Worm (Caenorhabditis elegans) whole organism, L1 larva: ENCODE measurements around the gene glb-22.

ENCODE experiments used
- aha-1 ChIP-seq: fragments of 150-350 bp; optimal IDR thresholded peaks from 2 replicates; lab custom pipeline; 2014; ENCODE audit warnings: missing biosample characterization, missing genetic modification characterization
- aly-2 ChIP-seq: fragments of 150-350 bp; optimal IDR thresholded peaks from 2 replicates; lab custom pipeline; 2014; ENCODE audit warnings: missing biosample characterization, missing genetic modification characterization
- blmp-1 ChIP-seq: fragments of 150-350 bp; optimal IDR thresholded peaks from 2 replicates; lab custom pipeline; 2014; ENCODE audit warnings: missing biosample characterization, missing genetic modification characterization
- dpl-1 ChIP-seq, 3 experiments: fragments of 150-350 bp in 2 of 3; sonication (generic microtip) in 1 of 3; optimal IDR thresholded peaks; 2 replicates each; lab custom pipeline; 2014 to 2017; ENCODE audit warnings: missing biosample characterization in 3 of 3, missing genetic modification characterization in 3 of 3, missing genetic modification reagents in 3 of 3
- efl-1 ChIP-seq, 4 experiments: fragments of 150-350 bp; optimal IDR thresholded peaks in 3 of 4; peaks in 1 of 4; 1 replicate in 1 of 4; 2 replicates in 3 of 4; lab custom pipeline; 2014; ENCODE audit warnings: missing biosample characterization in 2 of 4, missing genetic modification characterization in 2 of 4, missing genetic modification reagents in 2 of 4
- efl-3 ChIP-seq: fragments of 200-800 bp; sonication (Bioruptor generic); optimal IDR thresholded peaks from 2 replicates; lab custom pipeline; 2018; ENCODE audit warnings: mild to moderate bottlenecking, missing genetic modification characterization, missing compliant biosample characterization
- elt-3 ChIP-seq, 6 experiments: fragments of 150-350 bp in 1 of 6; sonication (generic microtip); optimal IDR thresholded peaks; 2 replicates each; lab custom pipeline; 2017 to 2018; ENCODE audit warnings: missing biosample characterization in 6 of 6, missing genetic modification characterization in 6 of 6, inconsistent platforms in 1 of 6
- fkh-4 ChIP-seq: sonication (generic microtip); optimal IDR thresholded peaks from 2 replicates; lab custom pipeline; 2016; ENCODE audit warnings: missing compliant biosample characterization, missing genetic modification characterization, borderline replicate concordance
- hlh-17 ChIP-seq: fragments of 200-800 bp; sonication (Bioruptor generic); optimal IDR thresholded peaks from 2 replicates; lab custom pipeline; 2018; ENCODE audit warnings: missing genetic modification characterization, mild to moderate bottlenecking, missing compliant biosample characterization, moderate library complexity, borderline replicate concordance
- jun-1 ChIP-seq: fragments of 150-350 bp; optimal IDR thresholded peaks from 2 replicates; lab custom pipeline; 2014; ENCODE audit warnings: missing biosample characterization, missing genetic modification reagents, missing genetic modification characterization
- lin-14 ChIP-seq: fragments of 200-800 bp; sonication (Bioruptor generic); optimal IDR thresholded peaks from 2 replicates; lab custom pipeline; 2018; ENCODE audit warnings: mild to moderate bottlenecking, missing genetic modification characterization, moderate library complexity, missing compliant biosample characterization
- lin-35 ChIP-seq, 2 experiments: fragments of 150-350 bp; optimal IDR thresholded peaks; 2 replicates each; lab custom pipeline; 2014; ENCODE audit warnings: missing biosample characterization in 2 of 2, missing genetic modification characterization in 2 of 2, missing genetic modification reagents in 2 of 2
- lsy-2 ChIP-seq, 2 experiments: fragments of 150-350 bp; optimal IDR thresholded peaks; 2 replicates each; lab custom pipeline; 2014; ENCODE audit warnings: missing biosample characterization in 2 of 2, missing genetic modification characterization in 2 of 2
- nhr-85 ChIP-seq: sonication (generic microtip); peaks from one replicate; lab custom pipeline; 2016; ENCODE audit warnings: missing genetic modification characterization, inconsistent platforms, missing compliant biosample characterization
- tbx-2 ChIP-seq: sonication (generic microtip); optimal IDR thresholded peaks from 2 replicates; lab custom pipeline; 2016; ENCODE audit warnings: missing genetic modification characterization, missing compliant biosample characterization
- unc-30 ChIP-seq: sonication (generic microtip); optimal IDR thresholded peaks from 2 replicates; lab custom pipeline; 2017; ENCODE audit warnings: missing biosample characterization, missing genetic modification characterization
- zip-4 ChIP-seq: fragments of 200-800 bp; sonication (Bioruptor generic); optimal IDR thresholded peaks from 2 replicates; lab custom pipeline; 2018; ENCODE audit warnings: mild to moderate bottlenecking, missing genetic modification characterization, moderate library complexity, missing compliant biosample characterization
- ztf-11 ChIP-seq, 2 experiments: sonication (generic microtip); optimal IDR thresholded peaks; 2 replicates each; lab custom pipeline; 2016 to 2017; ENCODE audit warnings: missing genetic modification characterization in 2 of 2, missing biosample characterization in 1 of 2, missing compliant biosample characterization in 1 of 2

Gene glb-22

DNA sequence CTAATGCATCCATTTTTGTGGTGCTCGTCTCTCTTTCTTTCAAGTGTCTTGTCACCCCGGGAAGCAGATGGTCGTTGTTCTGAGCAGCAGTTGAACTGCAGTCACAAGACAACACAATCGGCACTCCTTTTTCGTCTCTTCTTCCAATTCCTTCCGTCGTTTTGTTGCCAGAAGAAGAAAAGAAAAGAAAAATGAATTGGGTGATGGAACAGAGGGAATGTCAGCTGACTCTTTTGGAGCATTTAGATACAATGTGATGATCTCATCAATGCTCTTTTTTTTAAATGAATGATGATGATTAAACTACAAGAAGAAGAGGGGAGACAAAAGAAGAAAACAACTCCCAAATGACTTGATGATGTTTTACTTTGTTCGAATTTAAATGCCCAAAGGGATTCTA lies 49.9 kb downstream of the glb-22 start (continued):
- no peak for TF ChIP-seq elt-3 (tag; optimal IDR thresholded peaks at IDR 0.05; lab: Kevin White, UChicago)
- no peak for TF ChIP-seq hlh-17 (GFP tag; lab: Kevin White, UChicago)
- peak; percentile 26 for TF ChIP-seq tbx-2 (tag; lab: Kevin White, UChicago)
- TF ChIP-seq lin-14 (GFP tag; lab: Kevin White, UChicago), result peak; percentile 81
- TF ChIP-seq lsy-2 (tag; optimal IDR thresholded peaks at IDR 0.05; lab: Kevin White, UChicago), result peak in 1 of 2 experiments; percentile 58
- TF ChIP-seq dpl-1 (GFP tag; optimal IDR thresholded peaks at IDR 0.05; lab: Kevin White, UChicago), result peak in 1 of 3 experiments; percentile 8
- no peak for TF ChIP-seq jun-1
- TF ChIP-seq, all 84 proteins: peak for 13

DNA sequence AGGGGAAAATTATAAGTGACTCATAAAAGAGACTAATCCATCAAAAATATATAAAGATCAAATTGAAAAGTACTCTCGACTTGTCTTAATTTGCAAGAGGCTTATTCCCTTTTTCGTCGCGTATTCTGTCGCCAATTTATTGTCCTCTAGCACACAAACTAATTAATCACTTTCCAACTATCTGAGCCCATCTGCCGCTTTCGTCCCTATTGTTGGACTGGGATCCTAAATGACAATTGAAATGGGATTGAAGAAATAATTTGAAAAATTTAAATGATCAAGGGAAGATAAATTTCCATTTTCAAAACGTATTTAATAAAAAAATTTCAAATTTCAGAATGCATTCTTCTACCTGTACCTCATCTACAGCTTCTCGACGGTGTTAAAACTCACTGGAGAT lies 50.6 kb downstream of the glb-22 start:
- TF ChIP-seq ztf-11 (tag; optimal IDR thresholded peaks at IDR 0.05; lab: Kevin White, UChicago) (peak in 1 of 2 experiments; percentile 19), elt-3 (tag; optimal IDR thresholded peaks at IDR 0.05; lab: Kevin White, UChicago) (no peak), efl-3 (no peak), nhr-85 (tag; lab: Kevin White, UChicago) (no peak), aha-1 (no peak), unc-30 (no peak), efl-1 (optimal IDR thresholded peaks at IDR 0.05; lab: Kevin White, UChicago) (no peak), efl-1 (GFP tag; optimal IDR thresholded peaks at IDR 0.05 in 1 of 2; lab: Kevin White, UChicago) (peak in 1 of 2 experiments; percentile 78), hlh-17 (GFP tag; lab: Kevin White, UChicago) (no peak)

DNA sequence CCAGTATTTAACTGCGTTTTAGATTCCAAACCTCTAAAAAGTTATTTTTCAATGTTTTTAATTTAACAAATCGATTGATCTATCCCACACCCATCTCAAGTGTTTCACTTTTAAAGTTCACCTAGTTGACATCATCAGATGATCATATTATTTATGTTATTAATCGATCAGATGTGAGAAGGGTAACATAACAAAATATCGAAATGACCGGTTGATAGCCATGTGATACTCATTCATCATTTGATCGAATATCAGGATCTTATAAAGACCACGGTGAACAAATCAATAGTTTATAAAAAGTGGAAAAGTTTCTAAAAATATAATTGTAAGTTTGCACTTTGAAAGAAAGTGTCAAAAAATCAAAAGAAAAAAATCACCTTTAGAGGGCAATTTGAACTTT lies 55.6 kb downstream of the glb-22 start:
- TF ChIP-seq fkh-4 (tag; lab: Kevin White, UChicago) (no peak), lsy-2 (tag; optimal IDR thresholded peaks at IDR 0.05; lab: Kevin White, UChicago) (peak in 1 of 2 experiments; percentile 15), zip-4 (GFP tag; lab: Kevin White, UChicago) (no peak), lin-35 (GFP tag; optimal IDR thresholded peaks at IDR 0.05; lab: Kevin White, UChicago) (peak in 1 of 2 experiments; percentile 26), aly-2 (tag; lab: Kevin White, UChicago) (no peak), elt-3 (tag; optimal IDR thresholded peaks at IDR 0.05; lab: Kevin White, UChicago) (peak in 1 of 6 experiments; percentile 53), blmp-1 (tag; lab: Kevin White, UChicago) (peak; percentile 48)
- TF ChIP-seq, all 84 proteins: peak for 4
